Worm (Caenorhabditis elegans) whole organism, midembryonic: ENCODE data around the gene ZK742.3.

Source experiments
- flt-1 ChIP-seq: fragments of 200-800 bp; sonication (Bioruptor generic); IDR thresholded peaks from 2 replicates; pipeline ENCODE4 v1.3.6; 2022; ENCODE audit warnings: missing genetic modification characterization, missing compliant biosample characterization
- klf-2 ChIP-seq: fragments of 200-800 bp; sonication (Bioruptor generic); conservative IDR thresholded peaks from 2 replicates; pipeline ENCODE4 v1.3.6; 2022; ENCODE audit warnings: missing genetic modification reagents, missing genetic modification characterization, missing compliant biosample characterization
- ref-1 ChIP-seq: fragments of 200-800 bp; sonication (Bioruptor generic); conservative IDR thresholded peaks from 2 replicates; pipeline ENCODE4 v1.3.6; 2022; ENCODE audit warnings: missing genetic modification reagents, missing genetic modification characterization, missing compliant biosample characterization
- tab-1 ChIP-seq: fragments of 200-800 bp; sonication (Bioruptor generic); IDR thresholded peaks from 2 replicates; pipeline ENCODE4 v1.3.6; 2022; ENCODE audit warnings: missing genetic modification characterization, missing compliant biosample characterization
- ztf-23 ChIP-seq: fragments of 200-800 bp; sonication (Bioruptor generic); IDR thresholded peaks from 2 replicates; pipeline ENCODE4 v1.3.6; 2022; ENCODE audit warnings: missing genetic modification reagents, missing genetic modification characterization, missing compliant biosample characterization

DNA sequence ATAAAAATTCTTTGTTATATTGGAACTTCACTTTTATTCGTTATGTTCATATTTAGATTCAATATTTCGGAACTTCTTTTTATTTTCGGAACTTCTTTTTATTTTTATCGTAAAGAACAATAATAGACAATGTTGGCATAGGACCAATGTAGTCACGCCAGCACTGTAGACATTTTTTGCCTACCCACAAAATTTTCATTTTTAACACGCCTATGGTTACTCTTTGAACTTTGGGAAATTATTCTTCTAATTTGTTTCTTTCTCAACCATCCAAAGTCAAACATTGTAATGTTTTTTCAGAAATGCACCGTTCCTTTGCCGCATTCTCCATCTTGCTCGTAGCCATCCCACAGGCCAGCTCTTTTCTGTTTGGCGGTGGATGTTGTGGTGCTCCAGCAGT, 24.6 kb downstream of the ZK742.3 start, which contains the start of gene C26F1.1:
- TF ChIP-seq klf-2: no peak
- TF ChIP-seq ref-1: no peak
- no peak for TF ChIP-seq flt-1 (GFP tag; lab: Robert Waterston, UW)
- TF ChIP-seq ztf-23: no peak
- TF ChIP-seq tab-1 (GFP tag; lab: Robert Waterston, UW): no peak
